Worm (Caenorhabditis elegans) whole organism, young adult: ENCODE results near the gene F55C10.4.

ENCODE experiments used
- F39B2.1 ChIP-seq: fragments of 200-800 bp; sonication (Bioruptor generic); IDR thresholded peaks from 2 replicates; pipeline ENCODE4 v1.3.6; 2022; ENCODE audit warnings: missing genetic modification reagents, missing genetic modification characterization, missing compliant biosample characterization
- F49E8.2 ChIP-seq: sonication (generic microtip); optimal IDR thresholded peaks from 3 replicates; lab custom pipeline; 2017; ENCODE audit warnings: missing genetic modification characterization, mild to moderate bottlenecking, missing compliant biosample characterization, antibody characterized with exemption, moderate library complexity; ENCODE audit not compliant: insufficient read depth
- Y53F4B.3 ChIP-seq: fragments of 200-800 bp; sonication (Bioruptor generic); IDR thresholded peaks from 2 replicates; pipeline ENCODE4 v1.3.6; 2022; ENCODE audit warnings: missing genetic modification reagents, missing genetic modification characterization, missing compliant biosample characterization
- ama-1 ChIP-seq, 3 experiments: fragments of 150-350 bp in 1 of 3; sonication (generic microtip) in 2 of 3; optimal IDR thresholded peaks; 2 replicates each; lab custom pipeline; 2014 to 2018; ENCODE audit warnings: missing biosample characterization in 2 of 3, missing genetic modification characterization in 2 of 3, missing genetic modification reagents in 2 of 3
- egl-18 ChIP-seq: fragments of 200-800 bp; sonication (Bioruptor generic); IDR thresholded peaks from 2 replicates; pipeline ENCODE4 v1.3.6; 2022; ENCODE audit warnings: missing genetic modification reagents, missing genetic modification characterization, missing compliant biosample characterization
- hlh-26 ChIP-seq: fragments of 200-800 bp; sonication (Bioruptor generic); conservative IDR thresholded peaks from 2 replicates; pipeline ENCODE4 v1.3.6; 2022; ENCODE audit warnings: missing genetic modification reagents, missing genetic modification characterization, missing compliant biosample characterization
- let-526 ChIP-seq: fragments of 200-800 bp; sonication (Bioruptor generic); IDR thresholded peaks from 2 replicates; pipeline ENCODE4 v1.3.6; 2022; ENCODE audit warnings: missing genetic modification reagents, missing genetic modification characterization, missing compliant biosample characterization
- lsy-27 ChIP-seq: sonication (generic microtip); optimal IDR thresholded peaks from 2 replicates; lab custom pipeline; 2017; ENCODE audit warnings: missing genetic modification characterization, mild to moderate bottlenecking, missing compliant biosample characterization, antibody characterized with exemption, missing genotype, borderline replicate concordance; ENCODE audit not compliant: insufficient read depth
- nfyb-1 ChIP-seq: fragments of 200-800 bp; sonication (Bioruptor generic); IDR thresholded peaks from 2 replicates; pipeline ENCODE4 v1.3.6; 2022; ENCODE audit warnings: missing genetic modification reagents, missing genetic modification characterization, missing compliant biosample characterization
- snpc-1.3 ChIP-seq: sonication (generic microtip); optimal IDR thresholded peaks from 2 replicates; lab custom pipeline; 2017; ENCODE audit warnings: missing genetic modification characterization, mild to moderate bottlenecking, missing compliant biosample characterization, antibody characterized with exemption, moderate library complexity, missing genotype, missing genetic modification reagents; ENCODE audit not compliant: insufficient read depth
- ztf-3 ChIP-seq: fragments of 200-800 bp; sonication (Bioruptor generic); optimal IDR thresholded peaks from 2 replicates; lab custom pipeline; 2018; ENCODE audit warnings: mild to moderate bottlenecking, missing genetic modification characterization, missing compliant biosample characterization
- ztf-6 ChIP-seq: fragments of 200-800 bp; sonication (Bioruptor generic); IDR thresholded peaks from 2 replicates; pipeline ENCODE4 v1.3.6; 2022; ENCODE audit warnings: missing genetic modification reagents, missing genetic modification characterization, missing compliant biosample characterization

ce11 chrV:11407251-11407650 lies 20.7 kb downstream of the F55C10.4 start, which contains the start of gene K03B8.6:
- no peak for TF ChIP-seq ztf-3 (GFP tag; lab: Kevin White, UChicago)
- TF ChIP-seq ama-1 (optimal IDR thresholded peaks at IDR 0.05; lab: Kevin White, UChicago): no peak
- no peak for TF ChIP-seq ama-1 (GFP tag; optimal IDR thresholded peaks at IDR 0.05; lab: Kevin White, UChicago)
- no peak for TF ChIP-seq Y53F4B.3 (GFP tag; lab: Robert Waterston, UW)
- no peak for TF ChIP-seq nfyb-1 (GFP tag; lab: Robert Waterston, UW)
- TF ChIP-seq let-526 (GFP tag; lab: Robert Waterston, UW): no peak
- TF ChIP-seq F39B2.1: no peak
- TF ChIP-seq ztf-6 (GFP tag; lab: Robert Waterston, UW): no peak
- no peak for TF ChIP-seq lsy-27 (tag; lab: Kevin White, UChicago)
- TF ChIP-seq snpc-1.3 (tag; lab: Kevin White, UChicago): no peak
- TF ChIP-seq egl-18 (GFP tag; lab: Robert Waterston, UW): no peak
- no peak for TF ChIP-seq F49E8.2
- TF ChIP-seq hlh-26 (GFP tag; lab: Robert Waterston, UW): no peak
